Worm (Caenorhabditis elegans): ENCODE measurements around the gene fbxb-46.

- TF ChIP-seq sptf-1 (tag; optimal IDR thresholded peaks at IDR 0.05) (no peak), ama-1 (optimal IDR thresholded peaks at IDR 0.05) (no peak), nhr-71 (tag; optimal IDR thresholded peaks at IDR 0.05) (no peak), alr-1 (tag; optimal IDR thresholded peaks at IDR 0.05; ENCODE audit: borderline replicate concordance) (no peak), blmp-1 (tag; optimal IDR thresholded peaks at IDR 0.05) (no peak), aly-2 (tag; optimal IDR thresholded peaks at IDR 0.05) (no peak), Y116A8C.19 (tag; optimal IDR thresholded peaks at IDR 0.05; ENCODE audit: borderline replicate concordance) (no peak)
These were observed 25.3 kb downstream of the fbxb-46 start, which contains the start of gene K05F6.12 for ce11 chrII:1545625-1546024.
